Fruit fly (Drosophila melanogaster) whole organism, embryonic: Measurements from ENCODE around the gene CG13075.

ENCODE experiments used
- Ada2b ChIP-seq: fragments of 200-800 bp; sonication (Bioruptor generic); IDR thresholded peaks from 2 replicates; pipeline ENCODE4 v1.3.6; 2022; ENCODE audit warnings: missing biosample characterization, missing genetic modification characterization
- Aef1 ChIP-seq: fragments of 200-800 bp; sonication (Bioruptor generic); IDR thresholded peaks from 3 replicates; pipeline ENCODE4 v1.3.6; 2022; ENCODE audit warnings: missing biosample characterization, missing genetic modification characterization
- CG10462 ChIP-seq: fragments of 200-800 bp; sonication (Bioruptor generic); optimal IDR thresholded peaks from 2 replicates; lab custom pipeline; 2016; ENCODE audit warnings: missing biosample characterization, missing genetic modification characterization
- CG10959 ChIP-seq: fragments of 200-800 bp; sonication (Bioruptor generic); IDR thresholded peaks from 2 replicates; pipeline ENCODE4 v1.3.6; 2022; ENCODE audit warnings: missing biosample characterization, missing genetic modification characterization
- CG13123 ChIP-seq: fragments of 200-800 bp; sonication (Bioruptor generic); optimal IDR thresholded peaks from 2 replicates; lab custom pipeline; 2016; ENCODE audit warnings: missing biosample characterization, missing genetic modification characterization
- CG15514 ChIP-seq: fragments of 200-800 bp; sonication (Bioruptor generic); optimal IDR thresholded peaks from 3 replicates; lab custom pipeline; 2017; ENCODE audit warnings: missing biosample characterization, missing genetic modification characterization, mild to moderate bottlenecking, moderate library complexity, missing genetic modification reagents
- CG1602 ChIP-seq: fragments of 200-800 bp; sonication (Bioruptor generic); optimal IDR thresholded peaks from 3 replicates; lab custom pipeline; 2016; ENCODE audit warnings: missing biosample characterization, missing genetic modification characterization
- CG1603 ChIP-seq: fragments of 200-800 bp; sonication (Bioruptor generic); optimal IDR thresholded peaks from 2 replicates; lab custom pipeline; 2019; ENCODE audit warnings: missing biosample characterization, mild to moderate bottlenecking, missing genetic modification characterization, moderate library complexity
- CG17359 ChIP-seq: fragments of 200-800 bp; sonication (Bioruptor generic); optimal IDR thresholded peaks from 3 replicates; lab custom pipeline; 2018; ENCODE audit warnings: missing biosample characterization, mild to moderate bottlenecking, missing genetic modification characterization, moderate library complexity
- CG2875 ChIP-seq: fragments of 200-800 bp; sonication (Bioruptor generic); optimal IDR thresholded peaks from 2 replicates; lab custom pipeline; 2017; ENCODE audit warnings: missing biosample characterization, mild to moderate bottlenecking, missing genetic modification characterization, missing genetic modification reagents
- CG3163 ChIP-seq: fragments of 200-800 bp; sonication (Bioruptor generic); optimal IDR thresholded peaks from 3 replicates; lab custom pipeline; 2016; ENCODE audit warnings: missing biosample characterization, missing genetic modification characterization
- CG32532 ChIP-seq: fragments of 200-800 bp; sonication (Bioruptor generic); IDR thresholded peaks from 2 replicates; pipeline ENCODE4 v1.3.6; 2022; ENCODE audit warnings: missing biosample characterization, missing genetic modification characterization
- CG4328 ChIP-seq: fragments of 200-800 bp; sonication (Bioruptor generic); optimal IDR thresholded peaks from 3 replicates; lab custom pipeline; 2017; ENCODE audit warnings: missing biosample characterization, missing genetic modification reagents, missing genetic modification characterization
- CG4820 ChIP-seq: fragments of 200-800 bp; sonication (Bioruptor generic); optimal IDR thresholded peaks from 3 replicates; lab custom pipeline; 2016; ENCODE audit warnings: missing biosample characterization, missing genetic modification characterization
- CG4854 ChIP-seq: fragments of 200-800 bp; sonication (Bioruptor generic); optimal IDR thresholded peaks from 2 replicates; lab custom pipeline; 2016; ENCODE audit warnings: missing biosample characterization, missing genetic modification characterization, inconsistent platforms
- CG8944 ChIP-seq: fragments of 200-800 bp; sonication (Bioruptor generic); optimal IDR thresholded peaks from 3 replicates; lab custom pipeline; 2016; ENCODE audit warnings: missing biosample characterization, missing genetic modification characterization
- CG9437 ChIP-seq: fragments of 200-800 bp; sonication (Bioruptor generic); optimal IDR thresholded peaks from 2 replicates; lab custom pipeline; 2018; ENCODE audit warnings: missing biosample characterization, mild to moderate bottlenecking, missing genetic modification characterization
- CG9727 ChIP-seq: fragments of 200-800 bp; sonication (Bioruptor generic); optimal IDR thresholded peaks from 3 replicates; lab custom pipeline; 2017; ENCODE audit warnings: missing biosample characterization, mild to moderate bottlenecking, missing genetic modification characterization
- CG9797 ChIP-seq: fragments of 200-800 bp; sonication (Bioruptor generic); optimal IDR thresholded peaks from 3 replicates; lab custom pipeline; 2018; ENCODE audit warnings: missing biosample characterization, mild to moderate bottlenecking, missing genetic modification characterization
- CG9817 ChIP-seq: fragments of 200-800 bp; sonication (Bioruptor generic); optimal IDR thresholded peaks from 2 replicates; lab custom pipeline; 2018; ENCODE audit warnings: missing biosample characterization, mild to moderate bottlenecking, missing genetic modification characterization, moderate library complexity
- CG9876 ChIP-seq: fragments of 200-800 bp; sonication (Bioruptor generic); optimal IDR thresholded peaks from 2 replicates; lab custom pipeline; 2016; ENCODE audit warnings: missing biosample characterization, missing genetic modification characterization
- Dbx ChIP-seq: fragments of 200-800 bp; sonication (Bioruptor generic); IDR thresholded peaks from 3 replicates; pipeline ENCODE4 v1.3.6; 2022; ENCODE audit warnings: missing biosample characterization, missing genetic modification characterization
- Dfd ChIP-seq, 2 experiments: fragments of >200 bp; optimal IDR thresholded peaks; 2 replicates each; lab custom pipeline; 2017; ENCODE audit warnings: missing biosample characterization in 2 of 2, missing genetic modification characterization in 2 of 2
- E2f1 ChIP-seq: fragments of 200-800 bp; sonication (Bioruptor generic); IDR thresholded peaks from 2 replicates; pipeline ENCODE4 v1.3.6; 2022; ENCODE audit warnings: missing biosample characterization, missing genetic modification characterization
- Fer1 ChIP-seq: fragments of 200-800 bp; sonication (Bioruptor generic); optimal IDR thresholded peaks from 2 replicates; lab custom pipeline; 2017; ENCODE audit warnings: missing biosample characterization, mild to moderate bottlenecking, missing genetic modification characterization
- Fer2 ChIP-seq: fragments of 200-800 bp; sonication (Bioruptor generic); optimal IDR thresholded peaks from 2 replicates; lab custom pipeline; 2018; ENCODE audit warnings: missing biosample characterization, mild to moderate bottlenecking, missing genetic modification characterization, moderate library complexity
- MTF-1 ChIP-seq: fragments of 200-800 bp; sonication (Bioruptor generic); optimal IDR thresholded peaks from 2 replicates; lab custom pipeline; 2018; ENCODE audit warnings: missing biosample characterization, mild to moderate bottlenecking, missing genetic modification characterization, borderline replicate concordance
- Oaz ChIP-seq: fragments of 200-800 bp; sonication (Bioruptor generic); IDR thresholded peaks from 2 replicates; pipeline ENCODE4 v1.3.6; 2022; ENCODE audit warnings: missing biosample characterization, missing genetic modification characterization
- Oli ChIP-seq: fragments of 200-800 bp; sonication (Bioruptor generic); optimal IDR thresholded peaks from 2 replicates; lab custom pipeline; 2018; ENCODE audit warnings: missing biosample characterization, mild to moderate bottlenecking, missing genetic modification characterization, moderate library complexity
- Scr ChIP-seq: fragments of 200-800 bp; sonication (Bioruptor generic); IDR thresholded peaks from 2 replicates; pipeline ENCODE4 v1.3.6; 2022; ENCODE audit warnings: missing biosample characterization, missing genetic modification characterization; ENCODE audit not compliant: partially characterized antibody
- ash1 ChIP-seq: fragments of 200-800 bp; sonication (Bioruptor generic); optimal IDR thresholded peaks from 2 replicates; lab custom pipeline; 2018; ENCODE audit warnings: missing biosample characterization, mild to moderate bottlenecking, missing genetic modification characterization
- chn ChIP-seq: fragments of 200-800 bp; sonication (Bioruptor generic); optimal IDR thresholded peaks from 2 replicates; lab custom pipeline; 2016; ENCODE audit warnings: missing biosample characterization, missing genetic modification characterization
- dpn ChIP-seq, 2 experiments: fragments of 200-800 bp; sonication (Bioruptor generic); optimal IDR thresholded peaks; 3 replicates each; lab custom pipeline; 2016; ENCODE audit warnings: missing biosample characterization in 2 of 2, missing genetic modification characterization in 2 of 2
- esg ChIP-seq: fragments of 200-800 bp; sonication (Bioruptor generic); conservative IDR thresholded peaks from 2 replicates; pipeline ENCODE4 v1.3.6; 2022; ENCODE audit warnings: missing biosample characterization, missing genetic modification characterization
- grau ChIP-seq: fragments of 200-800 bp; optimal IDR thresholded peaks from 3 replicates; lab custom pipeline; 2019; ENCODE audit warnings: missing biosample characterization, mild to moderate bottlenecking, missing genetic modification characterization, moderate library complexity
- gro ChIP-seq: fragments of 200-800 bp; sonication (Bioruptor generic); optimal IDR thresholded peaks from 2 replicates; lab custom pipeline; 2016; ENCODE audit warnings: missing biosample characterization, missing genetic modification characterization
- h ChIP-seq: fragments of >200 bp; optimal IDR thresholded peaks from 2 replicates; lab custom pipeline; 2017
- her ChIP-seq: fragments of 200-800 bp; sonication (Bioruptor generic); optimal IDR thresholded peaks from 2 replicates; lab custom pipeline; 2016; ENCODE audit warnings: missing biosample characterization, missing genetic modification characterization
- kni ChIP-seq: fragments of 200-800 bp; sonication (Bioruptor generic); optimal IDR thresholded peaks from 3 replicates; lab custom pipeline; 2017; ENCODE audit warnings: mild to moderate bottlenecking, missing biosample characterization, missing genetic modification reagents, missing genetic modification characterization
- lilli ChIP-seq: fragments of 200-800 bp; sonication (Bioruptor generic); optimal IDR thresholded peaks from 3 replicates; lab custom pipeline; 2016; ENCODE audit warnings: missing biosample characterization, missing genetic modification characterization
- mirr ChIP-seq: fragments of 200-800 bp; sonication (Bioruptor generic); optimal IDR thresholded peaks from 3 replicates; lab custom pipeline; 2018; ENCODE audit warnings: missing biosample characterization, mild to moderate bottlenecking, missing genetic modification characterization
- nau ChIP-seq: fragments of 200-800 bp; sonication (Bioruptor generic); optimal IDR thresholded peaks from 3 replicates; lab custom pipeline; 2017; ENCODE audit warnings: missing biosample characterization, mild to moderate bottlenecking, missing genetic modification characterization, missing genetic modification reagents
- nerfin-2 ChIP-seq: fragments of 200-800 bp; sonication (Bioruptor generic); IDR thresholded peaks from 2 replicates; pipeline ENCODE4 v1.3.6; 2022; ENCODE audit warnings: missing biosample characterization, missing genetic modification characterization; ENCODE audit not compliant: partially characterized antibody
- pb ChIP-seq: fragments of 200-800 bp; sonication (Bioruptor generic); optimal IDR thresholded peaks from 3 replicates; lab custom pipeline; 2016; ENCODE audit warnings: missing biosample characterization, missing genetic modification characterization
- phol ChIP-seq: fragments of 200-800 bp; sonication (Bioruptor generic); optimal IDR thresholded peaks from 3 replicates; lab custom pipeline; 2018; ENCODE audit warnings: missing biosample characterization, mild to moderate bottlenecking, missing genetic modification characterization, moderate library complexity
- ro ChIP-seq: fragments of 200-800 bp; sonication (Bioruptor generic); IDR thresholded peaks from 2 replicates; pipeline ENCODE4 v1.3.6; 2022; ENCODE audit warnings: missing biosample characterization, missing genetic modification characterization
- slou ChIP-seq: fragments of 200-800 bp; sonication (Bioruptor generic); optimal IDR thresholded peaks from 3 replicates; lab custom pipeline; 2016; ENCODE audit warnings: missing biosample characterization, missing genetic modification characterization
- sna ChIP-seq: fragments of 200-800 bp; sonication (Bioruptor generic); IDR thresholded peaks from 2 replicates; pipeline ENCODE4 v1.3.6; 2022; ENCODE audit warnings: missing biosample characterization, missing genetic modification characterization; ENCODE audit not compliant: partially characterized antibody
- tap ChIP-seq: fragments of 200-800 bp; optimal IDR thresholded peaks from 3 replicates; lab custom pipeline; 2019; ENCODE audit warnings: missing biosample characterization, mild to moderate bottlenecking, missing genetic modification characterization, moderate library complexity
- zfh1 ChIP-seq: fragments of 200-800 bp; sonication (Bioruptor generic); IDR thresholded peaks from 3 replicates; pipeline ENCODE4 v1.3.6; 2022; ENCODE audit warnings: missing biosample characterization, missing genetic modification characterization
- zfh2 ChIP-seq: fragments of 200-800 bp; sonication (Bioruptor generic); optimal IDR thresholded peaks from 2 replicates; lab custom pipeline; 2016; ENCODE audit warnings: missing biosample characterization, missing genetic modification characterization

The CG13075 gene

DNA sequence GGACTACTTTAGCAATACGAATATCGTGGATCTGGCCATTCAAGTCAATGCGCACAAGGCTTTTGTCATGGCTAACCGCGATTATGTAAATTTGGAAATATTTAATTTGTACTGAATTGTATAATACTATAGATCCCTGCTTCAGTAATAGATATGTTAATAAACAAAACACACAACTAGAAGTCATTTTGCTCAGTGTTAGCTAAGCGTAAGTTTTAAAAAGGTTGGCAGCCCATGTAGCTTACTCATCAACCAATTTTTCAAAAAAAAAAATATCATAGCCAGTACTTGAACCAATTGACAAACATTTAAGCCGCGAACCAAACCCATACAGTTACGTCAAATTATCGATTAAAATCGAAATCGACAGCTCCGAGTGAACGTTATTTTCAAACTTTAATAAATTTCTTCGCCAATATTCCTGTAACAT, 46.7 kb upstream of the CG13075 start (continued):
- TF ChIP-seq CG4328 (GFP tag; lab: Kevin White, UChicago) (no peak), Ada2b (GFP tag; lab: Robert Waterston, UW) (peak; percentile 74), zfh2 (GFP tag; lab: Kevin White, UChicago) (peak; percentile 62), Oaz (GFP tag; lab: Robert Waterston, UW) (peak; percentile 63), CG3163 (peak; percentile 41), Dbx (GFP tag; lab: Robert Waterston, UW) (peak; percentile 92), CG32532 (peak; percentile 90), gro (GFP tag; lab: Kevin White, UChicago) (peak; percentile 88), CG9876 (GFP tag; lab: Kevin White, UChicago) (peak; percentile 69), phol (tag; lab: Kevin White, UChicago) (peak; percentile 80), E2f1 (GFP tag; lab: Robert Waterston, UW) (peak; percentile 79), Dfd (GFP tag; optimal IDR thresholded peaks at IDR 0.05; lab: Kevin White, UChicago) (no peak), Fer1 (GFP tag; lab: Kevin White, UChicago) (peak; percentile 85), MTF-1 (GFP tag; lab: Kevin White, UChicago) (no peak), kni (GFP tag; lab: Kevin White, UChicago) (no peak), CG9797 (GFP tag; lab: Kevin White, UChicago) (peak; percentile 47), CG2875 (peak; percentile 32), CG8944 (GFP tag; lab: Kevin White, UChicago) (peak; percentile 52), ro (no peak), slou (GFP tag; lab: Kevin White, UChicago) (peak; percentile 67), mirr (GFP tag; lab: Kevin White, UChicago) (no peak), CG9437 (GFP tag; lab: Kevin White, UChicago) (peak; percentile 53), CG4820 (GFP tag; lab: Kevin White, UChicago) (peak; percentile 55), her (GFP tag; lab: Kevin White, UChicago) (peak; percentile 71), CG15514 (GFP tag; lab: Kevin White, UChicago) (peak; percentile 91), pb (GFP tag; lab: Kevin White, UChicago) (peak; percentile 52), CG10959 (GFP tag; lab: Robert Waterston, UW) (0 out of 2 replicates have a peak, but pooled peaks have one; percentile 28), nerfin-2 (no peak; the same call in 1 of the 2 replicates), tap (tag; lab: Kevin White, UChicago) (peak; percentile 71), zfh1 (GFP tag; lab: Robert Waterston, UW) (peak; percentile 90), ash1 (GFP tag; lab: Kevin White, UChicago) (no peak), CG4854 (peak; percentile 65), Fer2 (tag; lab: Kevin White, UChicago) (peak; percentile 33), Aef1 (GFP tag; lab: Robert Waterston, UW) (peak; percentile 66; the same call in 2 of the 3 replicates), CG1602 (peak; percentile 43), grau (tag; lab: Kevin White, UChicago) (peak; percentile 76), nau (GFP tag; lab: Kevin White, UChicago) (peak; percentile 60), CG1603 (peak; percentile 92), dpn (GFP tag; optimal IDR thresholded peaks at IDR 0.05; lab: Kevin White, UChicago) (peak; percentile 77 to 83), CG9727 (peak; percentile 66), CG9817 (peak; percentile 55), Oli (tag; lab: Kevin White, UChicago) (peak; percentile 66), chn (peak; percentile 66), CG10462 (GFP tag; lab: Kevin White, UChicago) (peak; percentile 44), CG13123 (GFP tag; lab: Kevin White, UChicago) (peak; percentile 54), lilli (peak; percentile 87), sna (GFP tag; lab: Robert Waterston, UW) (no peak; the same call in 1 of the 2 replicates), h (lab: Kevin White, UChicago) (no peak), esg (GFP tag; lab: Robert Waterston, UW) (peak; percentile 59), Scr (GFP tag; lab: Robert Waterston, UW) (peak; percentile 52), CG17359 (tag; lab: Kevin White, UChicago) (peak; percentile 74)
